Fruit fly (Drosophila melanogaster): ENCODE measurements around the gene CG14204.

CG14204 gene

DNA sequence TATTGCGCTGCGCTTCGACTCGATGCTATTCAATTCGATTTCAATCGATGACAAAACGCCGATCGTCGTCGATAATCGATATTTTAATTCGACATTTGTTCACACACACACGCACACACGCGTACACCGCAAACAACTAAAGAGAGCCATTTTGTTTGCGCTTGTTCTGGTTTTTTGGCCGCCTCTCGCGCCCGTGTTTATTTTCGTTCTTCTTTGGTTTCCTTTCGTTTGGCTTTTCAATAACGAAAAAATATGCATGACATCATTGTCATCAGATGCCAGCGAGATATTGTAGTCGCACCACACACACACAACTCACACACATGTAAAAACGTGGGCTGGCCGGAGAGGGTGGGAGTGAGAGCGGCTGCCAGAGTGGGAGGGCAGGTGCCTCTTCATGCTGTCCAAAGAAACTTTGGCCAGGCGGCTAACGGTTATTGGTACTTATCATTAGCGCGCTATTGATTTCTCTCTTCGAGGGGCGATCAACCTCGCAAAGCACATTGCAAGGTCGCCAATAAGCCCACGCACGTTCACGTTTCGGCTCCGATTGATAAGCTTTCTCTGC, 24.7 kb downstream of the CG14204 start (continued):
- TF ChIP-seq CG11504 (tag; optimal IDR thresholded peaks at IDR 0.05) (no peak), CG3847 (GFP tag; IDR thresholded peaks at IDR 0.05) (no peak), CG7271 (tag; optimal IDR thresholded peaks at IDR 0.05) (no peak), fd64A (GFP tag; optimal IDR thresholded peaks at IDR 0.05) (no peak), ro (GFP tag; IDR thresholded peaks at IDR 0.05) (no peak), CG12219 (GFP tag; optimal IDR thresholded peaks at IDR 0.05) (no peak), CG6272 (GFP tag; IDR thresholded peaks at IDR 0.05) (no peak), CG13424 (tag; optimal IDR thresholded peaks at IDR 0.05) (no peak), CG12769 (tag; optimal IDR thresholded peaks at IDR 0.05) (peak; percentile 66), CG11247 (GFP tag; IDR thresholded peaks at IDR 0.05) (no peak), Oaz (GFP tag; IDR thresholded peaks at IDR 0.05) (no peak), repo (GFP tag; optimal IDR thresholded peaks at IDR 0.05) (no peak), nom (GFP tag; optimal IDR thresholded peaks at IDR 0.05) (peak; percentile 26), CG12071 (GFP tag; optimal IDR thresholded peaks at IDR 0.05) (no peak), MESR4 (GFP tag; optimal IDR thresholded peaks at IDR 0.05) (no peak), Lhr (GFP tag; optimal IDR thresholded peaks at IDR 0.05) (no peak), Hr39 (optimal IDR thresholded peaks at IDR 0.05) (no peak), hkb (optimal IDR thresholded peaks at IDR 0.05) (no peak), hkb (GFP tag; IDR thresholded peaks at IDR 0.05) (no peak), CG9609 (GFP tag; optimal IDR thresholded peaks at IDR 0.05) (no peak), eve (GFP tag; optimal IDR thresholded peaks at IDR 0.05) (no peak), vfl (GFP tag; optimal IDR thresholded peaks at IDR 0.05) (no peak), Taf1 (GFP tag; IDR thresholded peaks at IDR 0.05) (no peak), CG32532 (GFP tag; IDR thresholded peaks at IDR 0.05) (no peak), CG18011 (GFP tag; optimal IDR thresholded peaks at IDR 0.05) (no peak), chn (GFP tag; optimal IDR thresholded peaks at IDR 0.05) (no peak), Hey (tag; optimal IDR thresholded peaks at IDR 0.05) (no peak), CG7357 (GFP tag; IDR thresholded peaks at IDR 0.05) (no peak), CG17359 (tag; optimal IDR thresholded peaks at IDR 0.05) (no peak), pum (GFP tag; optimal IDR thresholded peaks at IDR 0.05) (no peak), Dp (GFP tag; optimal IDR thresholded peaks at IDR 0.05) (no peak), ssp (GFP tag; IDR thresholded peaks at IDR 0.05) (no peak), CTCF (GFP tag; optimal IDR thresholded peaks at IDR 0.05) (no peak)

DNA sequence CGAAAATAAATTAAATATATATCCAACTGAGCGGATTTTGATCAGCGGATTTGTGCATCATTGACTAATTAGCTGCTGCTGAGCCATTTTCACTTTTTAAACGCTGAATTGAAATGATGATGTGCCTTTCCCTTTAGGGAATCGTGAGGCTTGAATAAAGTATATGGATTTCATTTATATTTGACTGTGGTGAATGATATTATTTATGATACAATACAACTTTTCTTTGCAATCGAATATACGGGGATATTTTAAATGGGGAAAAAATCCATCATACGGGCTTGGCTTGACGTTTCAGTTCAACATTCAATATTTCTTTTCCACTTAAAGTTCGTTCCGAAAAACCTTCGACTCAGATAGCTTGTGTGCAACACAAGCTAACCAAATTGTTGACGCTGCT, 27.8 kb downstream of the CG14204 start, which contains the start of the genes Shawn and Tyler:
Gene Shawn (plus strand): TSS at position 301 of the 400 bp plus-strand sequence.
Gene Tyler (plus strand): TSS at position 301 of the 400 bp plus-strand sequence.
- TF ChIP-seq ara (GFP tag; IDR thresholded peaks at IDR 0.05) = 0 out of 2 replicates have a peak, but pooled peaks have one; percentile 17
- peak; percentile 56 for TF ChIP-seq sens (GFP tag)
- TF ChIP-seq Dip2 (GFP tag; IDR thresholded peaks at IDR 0.05) = no peak
- no peak for TF ChIP-seq Drgx (GFP tag; IDR thresholded peaks at IDR 0.05)

dm6 chrX:19613473-19613872, 30.1 kb downstream of the CG14204 start:
- peak; percentile 65 for TF ChIP-seq CG4328 (GFP tag; optimal IDR thresholded peaks at IDR 0.05)
- no peak for TF ChIP-seq CG2199 (GFP tag; IDR thresholded peaks at IDR 0.05)
- no peak for TF ChIP-seq Neu2 (GFP tag; optimal IDR thresholded peaks at IDR 0.05; ENCODE audit: borderline replicate concordance)
- TF ChIP-seq Eip74EF (GFP tag; optimal IDR thresholded peaks at IDR 0.05) = peak in 1 of 2 experiments; percentile 32
- TF ChIP-seq D19A (tag; optimal IDR thresholded peaks at IDR 0.05) = no peak
- TF ChIP-seq MBD-R2 (GFP tag; IDR thresholded peaks at IDR 0.05) = peak; percentile 76
- TF ChIP-seq fd64A (GFP tag; optimal IDR thresholded peaks at IDR 0.05) = peak; percentile 53
- TF ChIP-seq CG12769 (tag; optimal IDR thresholded peaks at IDR 0.05) = no peak
- no peak for TF ChIP-seq chinmo (GFP tag; IDR thresholded peaks at IDR 0.05; ENCODE audit: partially characterized antibody)
- peak; percentile 37 for TF ChIP-seq CG3995 (GFP tag; optimal IDR thresholded peaks at IDR 0.05)
- TF ChIP-seq row (GFP tag; IDR thresholded peaks at IDR 0.05) = no peak; the same call in 2 of the 3 replicates
- TF ChIP-seq Deaf1 (tag; optimal IDR thresholded peaks at IDR 0.05) = no peak
- TF ChIP-seq CG13894 (tag; optimal IDR thresholded peaks at IDR 0.05) = no peak
- no peak for TF ChIP-seq tio (GFP tag; optimal IDR thresholded peaks at IDR 0.05)
- TF ChIP-seq CG11723 (GFP tag; optimal IDR thresholded peaks at IDR 0.05) = peak; percentile 47
- TF ChIP-seq Ets65A (GFP tag) = no peak
- TF ChIP-seq az2 (GFP tag; optimal IDR thresholded peaks at IDR 0.05) = no peak
